Worm (Caenorhabditis elegans): ENCODE data around the gene col-180.

Gene col-180

DNA sequence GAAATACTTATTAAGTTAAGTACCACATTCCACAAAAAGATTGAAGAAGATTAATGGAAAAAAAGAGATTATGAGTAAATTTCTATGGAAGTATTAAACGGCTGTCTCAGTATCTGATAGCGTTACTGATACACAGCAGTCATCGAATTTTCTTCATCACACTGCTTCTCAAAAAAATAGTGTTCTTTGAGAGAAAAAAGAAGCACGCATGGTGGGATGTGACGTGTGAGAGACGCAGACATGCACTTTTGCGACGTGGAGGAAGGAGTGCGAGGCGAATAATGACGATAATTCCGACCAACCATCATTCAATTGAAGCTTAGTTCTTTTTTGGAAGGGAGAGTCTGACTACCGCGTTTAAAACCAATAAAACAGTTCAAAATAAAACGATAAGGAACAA is 1.9 kb downstream of the col-180 start, which contains the start of gene C44C10.11 (continued):
- TF ChIP-seq pqm-1 (tag; optimal IDR thresholded peaks at IDR 0.05) (peak; percentile 69), mxl-3 (GFP tag; optimal IDR thresholded peaks at IDR 0.05) (peak; percentile 95), ctbp-1 (GFP tag; IDR thresholded peaks at IDR 0.05) (no peak), nhr-111 (GFP tag; optimal IDR thresholded peaks at IDR 0.05) (no peak), spr-3 (GFP tag; optimal IDR thresholded peaks at IDR 0.05) (no peak), mdl-1 (tag; optimal IDR thresholded peaks at IDR 0.05) (peak in 1 of 2 experiments; percentile 87), nhr-76 (tag; optimal IDR thresholded peaks at IDR 0.05) (no peak), madf-5 (GFP tag; IDR thresholded peaks at IDR 0.05) (no peak)

DNA sequence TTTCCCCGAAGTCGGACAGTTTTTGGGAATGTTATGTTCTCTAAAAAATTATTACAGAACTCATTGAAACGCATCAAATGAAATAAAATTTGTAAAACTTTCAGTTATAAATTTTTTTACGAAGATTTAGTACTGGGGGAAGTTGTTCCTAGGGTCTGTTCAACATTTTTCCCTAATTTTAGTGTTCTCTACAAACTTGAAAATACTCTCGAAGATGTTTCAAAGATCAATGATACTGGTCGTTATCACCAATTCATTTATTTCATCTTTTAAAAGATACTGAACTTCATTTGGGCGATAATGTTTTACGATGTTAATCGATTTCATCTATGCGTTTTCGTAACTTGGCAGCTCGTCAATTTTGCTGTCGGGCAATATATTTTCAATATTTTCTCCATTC is 9.8 kb downstream of the col-180 start, which contains the start of gene C44C10.3:
Gene C44C10.3, plus strand, starts transcription at position 301 of the 400 bp plus-strand sequence.
- TF ChIP-seq ztf-7 (tag; optimal IDR thresholded peaks at IDR 0.05) (no peak), ama-1 (optimal IDR thresholded peaks at IDR 0.05) (no peak), arid-1 (GFP tag; conservative IDR thresholded peaks at IDR 0.05) (no peak), skn-1 (tag; optimal IDR thresholded peaks at IDR 0.05) (no peak), snpc-4 (tag; optimal IDR thresholded peaks at IDR 0.05) (no peak), hlh-30 (tag; optimal IDR thresholded peaks at IDR 0.05; ENCODE audit: insufficient read depth) (no peak), dmd-9 (GFP tag; IDR thresholded peaks at IDR 0.05) (no peak), nhr-77 (tag; optimal IDR thresholded peaks at IDR 0.05) (no peak), lin-1 (GFP tag; IDR thresholded peaks at IDR 0.05) (no peak), madf-9 (GFP tag; conservative IDR thresholded peaks at IDR 0.05) (no peak), snpc-1.2 (GFP tag; IDR thresholded peaks at IDR 0.05) (no peak), lin-38 (GFP tag; IDR thresholded peaks at IDR 0.05) (no peak), Y48G9A.11 (GFP tag; IDR thresholded peaks at IDR 0.05) (no peak)

DNA sequence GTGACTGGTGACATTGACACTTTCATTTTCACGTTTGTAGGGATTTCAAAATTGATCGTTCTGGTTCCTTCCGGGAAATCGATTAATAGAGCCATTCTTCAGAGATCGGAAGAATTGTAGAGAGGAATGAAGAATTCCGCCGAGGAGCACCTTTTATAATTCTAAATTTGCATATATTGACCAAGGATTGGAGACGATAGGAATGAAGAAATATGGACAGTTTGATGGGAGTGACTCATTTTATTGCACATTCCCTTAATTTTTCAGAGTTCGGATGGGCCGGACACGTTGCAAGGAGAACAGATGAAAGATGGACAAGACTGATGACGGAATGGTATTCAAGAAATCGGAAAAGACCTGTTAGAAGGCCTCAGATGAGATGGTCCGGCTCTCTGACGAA is 11.8 kb downstream of the col-180 start, which contains the start of gene C44C10.15:
Gene C44C10.15, minus strand, starts transcription at position 101 of the 400 bp plus-strand sequence.
- TF ChIP-seq sdz-12 (GFP tag; optimal IDR thresholded peaks at IDR 0.05) (no peak), hif-1 (tag; optimal IDR thresholded peaks at IDR 0.05) (no peak), lin-39 (tag; optimal IDR thresholded peaks at IDR 0.05) (no peak)

DNA sequence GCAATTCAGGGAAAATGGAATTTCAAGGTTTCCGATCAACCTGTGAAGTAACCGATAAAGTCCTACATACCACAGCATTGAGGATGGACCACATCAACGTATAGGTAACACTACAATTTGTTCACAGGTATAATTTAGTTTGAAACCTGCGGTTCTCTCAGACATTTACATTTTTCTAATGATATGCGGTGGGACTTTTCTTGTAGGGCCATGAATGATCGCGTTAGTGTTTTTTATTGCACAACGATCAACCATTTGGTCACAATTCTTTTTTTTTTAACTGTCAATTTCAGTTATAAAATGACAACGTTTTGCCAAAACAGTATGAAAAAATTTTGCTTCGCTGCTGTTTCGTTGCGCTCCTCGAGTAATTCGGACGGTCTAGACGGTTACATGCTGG is 15.4 kb downstream of the col-180 start, which contains the start of gene C44C10.12:
Gene C44C10.12, plus strand, starts transcription at position 301 of the 400 bp plus-strand sequence.
- TF ChIP-seq F49E8.2 (tag; optimal IDR thresholded peaks at IDR 0.05; ENCODE audit: borderline replicate concordance) (no peak), dmd-9 (GFP tag; IDR thresholded peaks at IDR 0.05) (no peak)

DNA sequence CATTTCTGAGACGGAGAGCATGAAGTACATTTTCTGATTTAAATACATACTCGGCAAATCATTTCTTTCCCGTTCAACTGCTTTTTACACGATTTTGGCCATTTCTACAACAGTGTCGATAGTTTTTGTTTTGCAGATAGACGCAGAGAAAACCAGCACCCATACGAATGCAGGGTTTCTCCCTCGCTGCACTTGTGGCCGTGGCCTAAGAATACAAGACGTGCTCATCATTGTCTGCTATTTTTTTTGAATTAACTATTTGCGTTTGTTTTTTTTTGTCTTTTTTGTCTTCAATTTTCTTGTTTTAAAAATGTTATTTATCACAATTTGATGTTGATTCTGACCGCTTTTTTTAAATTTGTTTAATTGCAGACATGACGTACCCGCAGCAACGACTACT is 19.0 kb downstream of the col-180 start, which contains the start of gene smcl-1:
Gene smcl-1, plus strand, starts transcription at position 373 of the 400 bp plus-strand sequence.
- TF ChIP-seq F49E8.2 (tag; optimal IDR thresholded peaks at IDR 0.05; ENCODE audit: borderline replicate concordance) (no peak), spr-1 (tag; optimal IDR thresholded peaks at IDR 0.05) (no peak), unc-39 (tag; optimal IDR thresholded peaks at IDR 0.05) (no peak), daf-12 (tag; optimal IDR thresholded peaks at IDR 0.05) (no peak), ceh-62 (tag; optimal IDR thresholded peaks at IDR 0.05) (no peak), nhr-237 (tag; optimal IDR thresholded peaks at IDR 0.05) (no peak), nhr-28 (tag; optimal IDR thresholded peaks at IDR 0.05) (peak; percentile 56), egl-27 (tag; optimal IDR thresholded peaks at IDR 0.05) (no peak), arid-1 (GFP tag; conservative IDR thresholded peaks at IDR 0.05) (no peak), zfp-2 (tag; optimal IDR thresholded peaks at IDR 0.05) (no peak), nhr-11 (tag; optimal IDR thresholded peaks at IDR 0.05) (no peak), aha-1 (tag) (peak; percentile 80), dpl-1 (GFP tag; optimal IDR thresholded peaks at IDR 0.05) (peak; percentile 23), ZK337.2 (GFP tag; IDR thresholded peaks at IDR 0.05) (0 out of 2 replicates have a peak, but pooled peaks have one; percentile 30), tra-1 (GFP tag; IDR thresholded peaks at IDR 0.05) (no peak), rbr-2 (tag; optimal IDR thresholded peaks at IDR 0.05) (no peak), vab-7 (GFP tag; IDR thresholded peaks at IDR 0.05) (no peak), fkh-10 (GFP tag; optimal IDR thresholded peaks at IDR 0.05) (no peak), ctbp-1 (GFP tag; IDR thresholded peaks at IDR 0.05) (no peak), hif-1 (tag; optimal IDR thresholded peaks at IDR 0.05) (no peak), nhr-25 (tag; optimal IDR thresholded peaks at IDR 0.05; ENCODE audit: borderline replicate concordance, insufficient read depth) (no peak), mxl-3 (GFP tag; optimal IDR thresholded peaks at IDR 0.05) (peak; percentile 72), lin-29 (GFP tag; IDR thresholded peaks at IDR 0.05) (no peak), T26A8.4 (GFP tag; IDR thresholded peaks at IDR 0.05) (no peak), hmg-1.1 (GFP tag; IDR thresholded peaks at IDR 0.05) (peak; percentile 55; the same call in 1 of the 2 replicates)

Data from whole organism, L4 larva.